Fruit fly (Drosophila melanogaster): ENCODE measurements around the gene hzg.
A peak's percentile ranks its signal among the peaks of the same experiment; 100 is the strongest.

Gene hzg

DNA sequence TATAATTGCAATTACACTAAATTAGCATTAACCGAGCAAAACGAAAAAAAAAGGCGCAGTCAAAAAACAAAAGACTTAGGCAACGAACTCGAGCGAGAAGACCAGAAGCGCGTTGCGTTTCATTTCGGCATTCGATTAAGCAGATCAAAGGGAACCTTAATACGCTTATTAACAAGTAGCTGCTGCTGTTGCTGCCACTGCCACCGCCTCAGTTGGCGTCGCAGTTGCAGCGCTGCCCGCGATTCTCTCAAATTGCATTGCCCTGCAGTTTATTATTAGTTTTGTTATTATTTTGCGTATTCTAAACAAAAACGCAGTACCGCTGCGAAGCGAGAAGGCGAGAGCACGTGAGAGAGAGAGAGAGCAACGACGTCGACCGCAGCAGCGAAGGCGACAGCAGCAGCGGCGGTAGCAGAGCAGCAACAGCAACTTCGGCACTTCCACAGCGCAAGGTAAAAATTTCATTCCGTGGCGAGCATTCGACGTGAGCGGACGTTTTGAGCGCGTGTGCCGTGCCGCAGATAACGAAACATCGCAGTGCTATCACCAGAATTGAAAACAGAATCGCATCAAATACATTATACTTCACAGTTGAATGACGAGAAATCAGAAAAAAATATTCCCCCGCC lies 18.6 kb upstream of the hzg start, which contains the start of gene Notum (continued):
- TF ChIP-seq CG17328 (GFP tag; IDR thresholded peaks at IDR 0.05): no peak; the same call in 1 of the 2 replicates
- TF ChIP-seq CG10543 (GFP tag; optimal IDR thresholded peaks at IDR 0.05): no peak
- no peak for TF ChIP-seq CG14965 (GFP tag; optimal IDR thresholded peaks at IDR 0.05; ENCODE audit: borderline replicate concordance)
- no peak for TF ChIP-seq Gsc (GFP tag; IDR thresholded peaks at IDR 0.05)
- no peak for TF ChIP-seq CG1647 (GFP tag; optimal IDR thresholded peaks at IDR 0.05)
- no peak for TF ChIP-seq tap (tag; optimal IDR thresholded peaks at IDR 0.05)
- peak; percentile 38 to 56 for TF ChIP-seq Trl (optimal IDR thresholded peaks at IDR 0.05)
- TF ChIP-seq Trl (GFP tag; optimal IDR thresholded peaks at IDR 0.05): no peak
- no peak for TF ChIP-seq CG7357 (GFP tag; IDR thresholded peaks at IDR 0.05)
- TF ChIP-seq Kr (GFP tag; optimal IDR thresholded peaks at IDR 0.05): no peak
- peak; percentile 33 for TF ChIP-seq cg (GFP tag; optimal IDR thresholded peaks at IDR 0.05)
- no peak for TF ChIP-seq Oli (tag; optimal IDR thresholded peaks at IDR 0.05)
- TF ChIP-seq CG1792 (GFP tag; optimal IDR thresholded peaks at IDR 0.05): no peak
- TF ChIP-seq Lpt (GFP tag; optimal IDR thresholded peaks at IDR 0.05): no peak
- TF ChIP-seq tup (GFP tag; optimal IDR thresholded peaks at IDR 0.05): no peak
- no peak for TF ChIP-seq Neu2 (GFP tag; optimal IDR thresholded peaks at IDR 0.05; ENCODE audit: borderline replicate concordance)
- no peak for TF ChIP-seq CG11398 (GFP tag; optimal IDR thresholded peaks at IDR 0.05)
- TF ChIP-seq CG6854 (GFP tag; optimal IDR thresholded peaks at IDR 0.05): no peak
- peak; percentile 40; the same call in 1 of the 3 replicates for TF ChIP-seq ci (GFP tag; IDR thresholded peaks at IDR 0.05)
- no peak for TF ChIP-seq CG15696 (tag; optimal IDR thresholded peaks at IDR 0.05)
- 0 out of 2 replicates have a peak, but pooled peaks have one; percentile 37 for TF ChIP-seq CG11247 (GFP tag; IDR thresholded peaks at IDR 0.05)
- no peak for TF ChIP-seq CG1603 (tag; optimal IDR thresholded peaks at IDR 0.05)
- no peak for TF ChIP-seq Hr39 (optimal IDR thresholded peaks at IDR 0.05)
- TF ChIP-seq CG30403 (GFP tag; optimal IDR thresholded peaks at IDR 0.05): no peak
- no peak for TF ChIP-seq Hr3 (GFP tag; optimal IDR thresholded peaks at IDR 0.05)
- TF ChIP-seq CG33213 (GFP tag; optimal IDR thresholded peaks at IDR 0.05): no peak
- no peak for TF ChIP-seq Ssrp (tag; optimal IDR thresholded peaks at IDR 0.05)
- no peak for TF ChIP-seq CG13424 (tag; optimal IDR thresholded peaks at IDR 0.05)
- TF ChIP-seq CG10979 (tag; optimal IDR thresholded peaks at IDR 0.05): no peak
- no peak for TF ChIP-seq CG10654 (GFP tag; optimal IDR thresholded peaks at IDR 0.05)
- TF ChIP-seq CG9797 (GFP tag; optimal IDR thresholded peaks at IDR 0.05): no peak
- TF ChIP-seq CG12391 (tag; optimal IDR thresholded peaks at IDR 0.05): no peak
- no peak for TF ChIP-seq esg (GFP tag; conservative IDR thresholded peaks at IDR 0.05)
- peak; percentile 20; the same call in 1 of the 3 replicates for TF ChIP-seq otp (GFP tag; IDR thresholded peaks at IDR 0.05)

DNA sequence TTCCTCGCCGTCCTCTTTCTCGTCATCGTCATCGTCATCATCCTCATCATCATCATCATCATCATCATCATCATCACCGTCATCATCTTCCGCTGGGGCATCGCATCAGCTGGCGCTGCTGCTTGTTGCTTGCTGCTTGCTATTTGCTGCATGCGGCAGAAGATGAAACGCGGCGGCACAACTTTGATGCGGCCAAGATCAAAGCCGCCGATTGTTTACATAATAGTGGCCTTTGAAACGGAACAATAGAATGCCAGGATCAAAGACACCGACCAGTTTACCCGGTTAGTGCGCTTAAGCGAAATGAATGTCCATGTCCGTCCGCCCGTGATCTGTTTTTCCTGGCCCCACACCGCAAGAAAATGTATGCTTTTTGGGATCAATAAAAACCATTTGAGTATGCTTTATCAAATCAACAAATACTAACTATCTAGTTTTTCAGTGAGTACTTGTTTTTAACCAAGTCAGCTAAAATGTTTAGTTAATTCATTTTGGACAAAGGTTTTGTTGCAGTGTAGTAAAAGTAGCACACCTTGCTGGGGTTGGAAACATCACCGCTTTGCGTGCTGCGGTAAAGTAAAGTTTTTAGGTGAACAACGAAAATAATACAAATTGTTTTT lies 16.6 kb upstream of the hzg start:
- TF ChIP-seq insv (GFP tag; optimal IDR thresholded peaks at IDR 0.05) (no peak), sob (GFP tag; IDR thresholded peaks at IDR 0.05) (no peak), CG12391 (tag; optimal IDR thresholded peaks at IDR 0.05) (peak; percentile 69), Dip3 (GFP tag; optimal IDR thresholded peaks at IDR 0.05) (no peak), CG10267 (tag; optimal IDR thresholded peaks at IDR 0.05) (peak; percentile 73), CG12744 (GFP tag; optimal IDR thresholded peaks at IDR 0.05) (no peak), CG33557 (GFP tag; optimal IDR thresholded peaks at IDR 0.05) (peak; percentile 70), CG8359 (GFP tag; optimal IDR thresholded peaks at IDR 0.05; ENCODE audit: borderline replicate concordance) (peak; percentile 37), sens (GFP tag) (peak; percentile 93), HLH4C (GFP tag; IDR thresholded peaks at IDR 0.05; ENCODE audit: partially characterized antibody) (no peak), CG9727 (GFP tag; optimal IDR thresholded peaks at IDR 0.05) (peak; percentile 80), amos (GFP tag; IDR thresholded peaks at IDR 0.05; ENCODE audit: partially characterized antibody) (no peak), CG11085 (GFP tag; IDR thresholded peaks at IDR 0.05) (no peak), CG17912 (GFP tag; optimal IDR thresholded peaks at IDR 0.05) (no peak), pnt (GFP tag; optimal IDR thresholded peaks at IDR 0.05) (peak; percentile 67), unpg (GFP tag; optimal IDR thresholded peaks at IDR 0.05) (peak; percentile 65), Hand (GFP tag; optimal IDR thresholded peaks at IDR 0.05) (no peak), dmrt11E (tag; optimal IDR thresholded peaks at IDR 0.05) (peak; percentile 92)
